Worm (Caenorhabditis elegans): Measurements from ENCODE around the gene cest-9.1.

DNA sequence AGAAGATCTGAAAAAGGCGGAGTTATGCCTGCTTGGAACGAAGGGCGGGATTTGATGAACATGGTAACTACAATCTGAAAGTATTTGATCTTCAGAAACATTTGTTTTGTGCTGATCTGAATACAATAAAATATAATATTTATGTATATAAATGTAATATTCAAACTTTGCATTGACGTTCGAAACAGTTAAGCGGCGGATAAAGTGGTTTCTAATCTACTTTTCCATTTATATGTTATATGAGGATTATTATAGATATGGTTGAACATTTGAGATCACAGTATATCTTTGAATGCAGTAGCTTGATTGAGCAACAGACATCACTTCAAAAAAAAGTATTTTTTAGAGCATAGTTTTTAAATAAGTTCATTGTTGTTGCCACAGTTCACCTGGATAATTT, 47.9 kb downstream of the cest-9.1 start, which contains the start of gene H19J13.2:
- TF ChIP-seq lsy-2 (tag; optimal IDR thresholded peaks at IDR 0.05) (no peak), egl-27 (tag; optimal IDR thresholded peaks at IDR 0.05) (no peak), alr-1 (tag; optimal IDR thresholded peaks at IDR 0.05) (no peak), unc-39 (tag; optimal IDR thresholded peaks at IDR 0.05) (no peak), nhr-11 (tag; optimal IDR thresholded peaks at IDR 0.05) (no peak), blmp-1 (tag; optimal IDR thresholded peaks at IDR 0.05; ENCODE audit: insufficient read depth) (no peak), zag-1 (tag; optimal IDR thresholded peaks at IDR 0.05) (no peak), ceh-82 (tag; optimal IDR thresholded peaks at IDR 0.05) (no peak), ztf-4 (tag; optimal IDR thresholded peaks at IDR 0.05) (no peak), nhr-6 (tag; optimal IDR thresholded peaks at IDR 0.05) (no peak), ztf-11 (tag; optimal IDR thresholded peaks at IDR 0.05) (no peak)

All from whole organism, L2 larva.